Worm (Caenorhabditis elegans): ENCODE results near the gene frpr-9.

DNA sequence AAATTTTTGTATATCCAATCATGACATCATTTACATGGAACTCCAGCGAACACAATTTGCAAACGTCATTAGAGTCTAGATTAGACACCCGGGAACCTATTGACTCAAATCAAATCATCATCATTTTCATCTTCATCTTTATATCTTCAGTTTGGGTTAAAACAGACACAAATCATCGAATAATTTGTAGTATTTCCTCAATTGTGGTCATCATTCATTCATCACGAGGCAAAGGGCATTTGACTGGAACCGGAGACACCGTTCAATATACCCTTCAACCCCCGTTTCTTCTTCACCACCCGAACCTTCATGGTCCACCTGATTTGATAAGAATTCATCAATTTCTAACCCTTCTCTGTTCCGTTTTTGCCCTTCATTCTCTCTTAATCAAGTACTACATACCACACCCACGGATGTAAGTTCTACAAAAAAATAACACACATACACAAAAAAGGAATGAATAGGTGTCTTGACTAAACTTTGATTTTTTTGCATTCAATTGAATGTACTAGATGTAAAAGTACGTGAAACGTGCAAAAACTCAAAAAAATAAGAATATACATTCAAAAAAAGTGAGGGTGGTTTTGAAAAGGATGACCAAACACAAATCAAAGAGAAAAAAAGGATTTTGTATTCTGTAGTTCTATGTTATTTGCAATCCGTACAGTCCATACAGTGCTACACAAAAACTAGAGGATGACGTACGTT lies 25.1 kb downstream of the frpr-9 start:
- TF ChIP-seq dao-5 (tag; optimal IDR thresholded peaks at IDR 0.05), result no peak
- no peak for TF ChIP-seq him-1 (tag; optimal IDR thresholded peaks at IDR 0.05)

All from whole organism, L4/young adult.